Fruit fly (Drosophila melanogaster) whole organism, larva: ENCODE results near the gene CG17625.

Source experiments
- noc ChIP-seq: fragments of 200-800 bp; sonication (Bioruptor generic); optimal IDR thresholded peaks from 3 replicates; lab custom pipeline; 2019; ENCODE audit warnings: missing biosample characterization, mild to moderate bottlenecking, missing genetic modification characterization, moderate library complexity

The CG17625 gene

dm6 chr3R:22675447-22675846 lies 11.2 kb upstream of the CG17625 start:
- no peak for TF ChIP-seq noc

DNA sequence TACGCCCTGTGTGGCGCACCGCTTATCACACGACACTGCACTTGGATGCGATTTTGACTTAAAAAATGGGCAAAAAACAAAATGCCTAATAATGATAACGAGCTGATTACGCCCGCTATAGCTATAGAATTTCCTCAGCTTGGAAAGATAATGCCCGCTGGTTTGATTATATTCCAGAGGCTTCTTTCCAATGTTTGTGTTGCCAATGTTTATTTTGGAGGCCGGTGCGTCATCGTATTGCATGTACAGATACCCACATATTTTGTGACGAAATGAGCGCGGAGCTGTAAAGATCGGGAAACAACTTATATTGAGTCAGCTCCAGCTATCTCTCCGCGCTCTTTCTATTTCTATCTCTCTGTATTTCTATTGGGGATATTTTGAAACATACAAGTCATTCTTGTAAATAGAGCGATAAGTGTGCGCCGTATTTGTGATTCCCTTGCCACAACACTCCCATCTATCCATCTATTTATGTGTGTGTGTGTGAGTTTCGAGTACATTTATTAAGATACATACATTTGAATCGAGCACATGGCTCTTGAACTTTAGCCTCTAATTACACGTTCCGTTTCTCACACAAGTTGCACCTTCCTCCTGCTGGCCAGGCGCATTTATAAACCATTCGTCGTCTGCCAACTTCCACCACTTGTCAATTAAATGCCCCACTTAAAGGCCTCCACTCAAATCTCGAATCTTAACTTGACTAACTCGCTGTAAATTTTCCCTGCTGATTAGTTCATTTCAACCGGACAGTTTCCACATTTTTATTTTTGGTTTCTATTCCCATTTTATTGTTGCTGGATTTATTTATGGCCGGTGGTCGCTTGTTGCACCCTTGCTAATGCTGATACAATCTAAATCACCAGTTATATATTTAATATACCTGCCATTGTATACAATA lies 2.4 kb upstream of the CG17625 start:
- peak; percentile 94 for TF ChIP-seq noc

dm6 chr3R:22684948-22685253 lies 1.7 kb upstream of the CG17625 start:
- no peak for TF ChIP-seq noc

DNA sequence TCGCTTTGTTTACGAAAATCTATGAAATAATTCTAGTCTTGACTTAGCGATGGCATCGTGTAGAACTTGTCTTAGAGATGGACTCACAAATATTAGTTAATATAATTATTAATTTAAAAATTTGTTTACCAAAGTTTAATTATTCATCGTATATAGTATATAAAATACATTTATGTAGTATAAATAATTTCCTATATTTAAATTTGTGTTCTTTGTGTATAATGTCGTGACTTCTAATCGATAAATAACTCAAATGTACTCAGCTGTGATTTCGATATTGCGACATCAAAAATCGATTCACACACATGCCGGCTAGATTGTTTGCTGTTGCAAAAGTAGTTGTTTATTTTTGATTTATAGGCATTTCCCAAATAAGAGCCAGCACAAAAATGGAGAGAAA lies 3.7 kb downstream of the CG17625 start, which contains the start of the genes wfs1 and Nup133:
wfs1 (minus strand) TSS at position 70 of the 400 bp plus-strand sequence.
Nup133 (plus strand) TSS at position 297 of the 400 bp plus-strand sequence.
- peak; percentile 73 for TF ChIP-seq noc

DNA sequence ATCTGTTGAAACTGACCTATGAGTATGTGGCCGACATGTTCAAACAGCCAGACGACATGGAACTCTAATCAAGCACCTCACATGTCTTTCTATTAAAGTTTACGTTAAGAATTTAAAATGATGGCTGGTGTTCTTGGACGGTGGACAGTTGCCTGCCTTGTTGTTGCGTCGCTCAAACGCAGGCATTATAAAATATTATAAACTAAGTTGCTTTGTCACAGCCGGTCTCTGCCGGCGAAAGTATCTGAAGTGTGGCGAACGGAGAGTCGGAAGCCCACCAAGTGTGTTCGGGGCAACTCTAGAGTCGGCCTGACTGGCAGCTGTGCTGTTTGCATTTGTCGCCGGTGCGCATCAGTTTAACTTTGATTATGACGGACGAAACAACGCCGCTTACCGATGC lies 8.0 kb downstream of the CG17625 start, which contains the start of gene cd:
cd (plus strand) TSS at position 301 of the 400 bp plus-strand sequence.
- TF ChIP-seq noc: no peak

dm6 chr3R:22698208-22698607 lies 11.6 kb downstream of the CG17625 start, which contains the start of gene Cyp6d4:
Gene Cyp6d4 (plus strand): TSS chr3R:22698319.
- TF ChIP-seq noc: no peak

DNA sequence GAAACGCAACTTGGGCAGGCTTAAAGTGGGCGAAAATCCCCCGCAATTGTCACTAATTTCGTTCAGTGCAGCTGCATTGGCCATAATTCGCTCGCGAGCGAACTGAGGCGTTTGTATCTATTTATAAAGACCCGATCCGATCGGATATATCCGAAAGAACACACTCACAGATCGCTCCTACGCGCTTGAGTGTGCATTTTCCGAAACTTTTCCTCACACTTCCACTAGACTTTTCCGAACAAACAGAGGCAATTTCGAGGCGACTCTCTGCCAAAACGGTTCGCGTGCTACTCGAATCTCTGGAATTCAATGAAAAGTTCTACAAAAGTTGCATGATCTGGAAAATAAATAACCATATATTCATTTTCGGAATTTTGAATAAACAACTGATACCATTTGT lies 15.1 kb downstream of the CG17625 start, which contains the start of the genes CG6972 and CCAP:
CG6972 (plus strand) TSS at position 215 of the 400 bp plus-strand sequence.
CCAP (minus strand) TSS at position 292 of the 400 bp plus-strand sequence.
- no peak for TF ChIP-seq noc

DNA sequence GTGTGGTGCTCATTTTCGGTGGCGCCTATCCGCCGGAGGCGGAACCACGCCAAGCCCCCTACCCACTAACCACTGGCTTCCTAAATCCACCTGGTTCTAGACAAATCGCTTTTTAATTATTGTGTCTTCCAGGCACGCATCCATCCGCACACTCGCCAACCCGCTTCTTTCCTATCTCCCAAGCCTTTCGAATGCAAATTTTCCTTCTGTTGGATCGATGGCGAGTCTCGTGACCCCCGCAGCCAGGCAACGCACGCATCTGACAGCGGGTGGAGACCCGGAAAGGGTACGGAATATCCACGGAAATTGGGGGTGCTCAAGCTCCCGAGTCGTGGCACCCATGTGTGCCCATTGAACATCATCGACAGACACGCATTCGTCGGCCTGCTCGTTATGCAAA lies 20.5 kb downstream of the CG17625 start, which contains the start of gene CG13842:
CG13842 (minus strand) TSS at position 101 of the 400 bp plus-strand sequence.
- TF ChIP-seq noc: no peak

- TF ChIP-seq noc: no peak
Measured at dm6 chr3R:22710662-22711061, 24.0 kb downstream of the CG17625 start, which contains the start of gene CG4907. Gene CG4907 (minus strand): TSS chr3R:22710762.

dm6 chr3R:22717863-22718262 lies 31.2 kb downstream of the CG17625 start:
- TF ChIP-seq noc: no peak

DNA sequence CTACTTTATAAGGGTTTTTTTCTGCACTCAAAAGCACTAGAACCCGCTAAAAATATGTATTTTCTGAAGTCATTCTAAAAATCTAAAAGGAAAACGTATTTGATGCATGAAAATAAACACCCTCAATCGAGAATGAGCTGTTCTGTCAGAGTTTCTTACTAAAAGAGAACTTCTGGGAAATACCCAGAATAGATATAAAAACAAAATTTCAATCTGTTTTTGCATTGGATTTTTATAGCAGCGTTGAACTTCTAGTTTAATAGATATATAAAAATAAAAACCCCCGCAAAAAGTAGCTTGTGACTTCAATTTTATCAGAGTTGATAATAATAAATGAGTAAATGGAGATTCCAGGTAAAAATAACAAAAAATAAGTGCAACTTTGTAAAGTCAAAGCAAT lies 31.8 kb downstream of the CG17625 start:
- no peak for TF ChIP-seq noc

dm6 chr3R:22718937-22719606 lies 32.4 kb downstream of the CG17625 start:
- no peak for TF ChIP-seq noc

dm6 chr3R:22719607-22719949 lies 32.9 kb downstream of the CG17625 start:
- TF ChIP-seq noc: no peak

dm6 chr3R:22720808-22721306 lies 34.2 kb downstream of the CG17625 start, which contains the start of gene wge:
Gene wge (minus strand): TSS chr3R:22721150.
- TF ChIP-seq noc: no peak

DNA sequence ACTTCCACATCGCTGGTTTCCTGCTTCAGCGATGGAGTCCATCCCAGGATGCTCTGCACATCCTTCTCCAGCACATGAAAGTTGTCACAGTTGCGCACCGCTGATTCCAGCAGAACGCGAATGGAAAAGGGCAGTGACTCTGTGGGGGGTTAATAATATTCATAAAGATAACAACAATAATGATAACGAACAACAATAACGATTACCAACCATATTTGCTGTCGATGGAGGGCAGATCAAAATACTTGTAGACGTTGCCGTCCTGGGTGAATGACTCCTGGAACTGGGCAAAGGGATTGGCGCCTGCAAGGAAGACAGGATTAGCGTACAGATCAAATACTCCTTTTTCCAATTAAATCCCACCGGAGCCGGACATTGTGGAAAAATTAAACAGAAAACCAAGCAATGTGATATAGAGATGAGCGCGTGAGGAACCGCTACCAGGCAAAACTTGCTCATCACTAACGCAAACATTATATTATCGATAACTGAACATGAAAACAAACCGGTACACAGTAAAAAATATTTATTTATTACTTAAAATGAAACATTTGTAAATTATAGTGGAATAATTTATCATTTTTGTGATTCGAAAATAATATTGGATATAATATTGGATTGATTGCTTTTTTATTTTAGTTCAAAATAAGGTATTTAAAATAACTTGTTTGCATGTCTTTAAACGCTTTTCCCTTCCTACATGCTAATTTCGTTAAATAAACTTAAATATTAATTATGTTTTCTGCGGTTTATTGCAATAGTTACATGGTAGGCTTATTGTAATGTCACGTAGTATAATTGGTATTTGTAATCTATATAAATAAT lies 37.7 kb downstream of the CG17625 start, which contains the start of gene Irp-1A:
Irp-1A (minus strand) TSS at position 439 of the 825 bp plus-strand sequence.
- TF ChIP-seq noc: peak; percentile 58
